Worm (Caenorhabditis elegans): ENCODE data around the gene F54F7.14.

- TF ChIP-seq ama-1 (optimal IDR thresholded peaks at IDR 0.05) (no peak), tbx-2 (tag; optimal IDR thresholded peaks at IDR 0.05) (no peak), ztf-11 (tag; optimal IDR thresholded peaks at IDR 0.05) (no peak), elt-3 (tag; optimal IDR thresholded peaks at IDR 0.05) (no peak), nhr-76 (tag; optimal IDR thresholded peaks at IDR 0.05) (no peak), ztf-4 (tag; optimal IDR thresholded peaks at IDR 0.05) (no peak), ceh-16 (tag; optimal IDR thresholded peaks at IDR 0.05) (no peak), nfya-1 (tag; optimal IDR thresholded peaks at IDR 0.05; ENCODE audit: insufficient read depth) (no peak)
Measured at ce11 chrX:11892328-11892727, 41.7 kb downstream of the F54F7.14 start, which contains the start of gene Y62H9A.8.
